Fruit fly (Drosophila melanogaster) Kc167 (cell line): ENCODE measurements around the gene CG13898.

Experiments
- Myc ChIP-seq: fragments of >200 bp; optimal IDR thresholded peaks from 2 replicates; lab custom pipeline; 2017; ENCODE audit warnings: missing external identifiers
- Sin3A ChIP-seq: fragments of >200 bp; optimal IDR thresholded peaks from 2 replicates; lab custom pipeline; 2018; ENCODE audit warnings: missing external identifiers
- h ChIP-seq: fragments of >200 bp; optimal IDR thresholded peaks from 3 replicates; lab custom pipeline; 2018; ENCODE audit warnings: missing external identifiers

DNA sequence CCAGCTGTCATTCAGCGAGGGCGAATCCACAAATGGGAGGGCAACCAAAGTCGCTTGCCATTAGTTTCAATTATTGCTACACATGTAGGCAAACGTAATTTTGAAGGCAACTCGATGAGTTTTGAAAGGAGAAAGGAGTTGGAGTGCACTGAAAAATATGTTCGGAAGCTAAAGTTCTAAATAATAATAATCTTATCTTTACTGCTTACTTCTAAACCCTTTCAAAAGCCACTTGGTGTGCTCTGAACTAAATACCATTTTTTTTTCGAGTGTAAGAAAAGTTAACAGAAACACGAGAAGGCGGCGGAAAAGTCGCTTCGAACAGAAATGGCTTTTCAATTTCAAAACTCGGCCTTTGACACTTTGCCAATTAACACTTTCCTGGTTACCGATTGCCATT lies 39.8 kb upstream of the CG13898 start, which contains the start of gene Cep290:
- no peak for TF ChIP-seq Sin3A (lab: Kevin White, UChicago)
- no peak for TF ChIP-seq h (lab: Kevin White, UChicago)
- TF ChIP-seq Myc (lab: Kevin White, UChicago) = no peak
